Worm (Caenorhabditis elegans): ENCODE results near the gene str-12.

The str-12 gene

ce11 chrV:15661003-15661402 is 50.3 kb downstream of the str-12 start:
- no peak for TF ChIP-seq unc-62 (GFP tag; optimal IDR thresholded peaks at IDR 0.05)

- no peak for TF ChIP-seq unc-62 (GFP tag; optimal IDR thresholded peaks at IDR 0.05)
These were observed 50.9 kb downstream of the str-12 start for ce11 chrV:15661580-15661979.
